Fruit fly (Drosophila melanogaster) whole organism, prepupa: ENCODE results near the gene Cyp12c1.

Experiments
- Blimp-1 ChIP-seq: fragments of 200-800 bp; sonication (Bioruptor generic); optimal IDR thresholded peaks from 3 replicates; lab custom pipeline; 2017; ENCODE audit warnings: missing biosample characterization, missing genetic modification characterization, mild to moderate bottlenecking, moderate library complexity, missing genetic modification reagents
- CG10631 ChIP-seq: fragments of 200-800 bp; sonication (Bioruptor generic); optimal IDR thresholded peaks from 2 replicates; lab custom pipeline; 2016; ENCODE audit warnings: missing biosample characterization, missing genetic modification characterization
- CG10669 ChIP-seq: fragments of 200-800 bp; sonication (Bioruptor generic); optimal IDR thresholded peaks from 3 replicates; lab custom pipeline; 2018; ENCODE audit warnings: missing biosample characterization, mild to moderate bottlenecking, missing genetic modification characterization, moderate library complexity
- CG11762 ChIP-seq: fragments of 200-800 bp; sonication (Bioruptor generic); optimal IDR thresholded peaks from 3 replicates; lab custom pipeline; 2016; ENCODE audit warnings: missing biosample characterization, missing genetic modification characterization; ENCODE audit not compliant: insufficient read depth
- CG11902 ChIP-seq: fragments of 200-800 bp; sonication (Bioruptor generic); optimal IDR thresholded peaks from 3 replicates; lab custom pipeline; 2016; ENCODE audit warnings: missing biosample characterization, missing genetic modification characterization
- CG15336 ChIP-seq: fragments of 200-800 bp; sonication (Bioruptor generic); IDR thresholded peaks from 2 replicates; pipeline ENCODE4 v1.3.6; 2022; ENCODE audit warnings: missing biosample characterization, missing genetic modification characterization
- CG1621 ChIP-seq: fragments of 200-800 bp; sonication (Bioruptor generic); optimal IDR thresholded peaks from 3 replicates; lab custom pipeline; 2018; ENCODE audit warnings: missing biosample characterization, mild to moderate bottlenecking, missing genetic modification characterization
- CG3032 ChIP-seq: fragments of 200-800 bp; optimal IDR thresholded peaks from 2 replicates; lab custom pipeline; 2019; ENCODE audit warnings: missing biosample characterization, mild to moderate bottlenecking, missing genetic modification characterization, moderate library complexity
- CG31627 ChIP-seq: fragments of 200-800 bp; sonication (Bioruptor generic); optimal IDR thresholded peaks from 3 replicates; lab custom pipeline; 2016; ENCODE audit warnings: missing biosample characterization, missing genetic modification characterization
- CG34406 ChIP-seq: fragments of 200-800 bp; sonication (Bioruptor generic); optimal IDR thresholded peaks from 3 replicates; lab custom pipeline; 2016; ENCODE audit warnings: missing biosample characterization, missing genetic modification characterization
- CG4318 ChIP-seq: fragments of 200-800 bp; sonication (Bioruptor generic); optimal IDR thresholded peaks from 3 replicates; lab custom pipeline; 2017; ENCODE audit warnings: missing biosample characterization, mild to moderate bottlenecking, missing genetic modification characterization
- CG6163 ChIP-seq: fragments of 200-800 bp; sonication (Bioruptor generic); IDR thresholded peaks from 3 replicates; pipeline ENCODE4 v1.3.6; 2022; ENCODE audit warnings: missing biosample characterization, missing genetic modification characterization
- CG6792 ChIP-seq: fragments of 200-800 bp; sonication (Bioruptor generic); optimal IDR thresholded peaks from 3 replicates; lab custom pipeline; 2016; ENCODE audit warnings: missing biosample characterization, missing genetic modification characterization
- CG6854 ChIP-seq: fragments of 200-800 bp; sonication (Bioruptor generic); optimal IDR thresholded peaks from 2 replicates; lab custom pipeline; 2017; ENCODE audit warnings: missing biosample characterization, mild to moderate bottlenecking, missing genetic modification characterization
- CG8632 ChIP-seq: fragments of 200-800 bp; sonication (Bioruptor generic); optimal IDR thresholded peaks from 3 replicates; lab custom pipeline; 2016; ENCODE audit warnings: missing biosample characterization, missing genetic modification characterization
- Eip78C ChIP-seq: fragments of 200-800 bp; sonication (Bioruptor generic); peaks from one replicate; lab custom pipeline; 2016; ENCODE audit warnings: missing biosample characterization, missing genetic modification characterization
- Ets21C ChIP-seq: fragments of 200-800 bp; sonication (Bioruptor generic); optimal IDR thresholded peaks from 3 replicates; lab custom pipeline; 2016; ENCODE audit warnings: missing biosample characterization, missing genetic modification characterization
- Ets96B ChIP-seq: fragments of 200-800 bp; optimal IDR thresholded peaks from 2 replicates; lab custom pipeline; 2019; ENCODE audit warnings: missing biosample characterization, mild to moderate bottlenecking, missing genetic modification characterization, moderate library complexity
- Gug ChIP-seq: fragments of 200-800 bp; sonication (Bioruptor generic); IDR thresholded peaks from 2 replicates; pipeline ENCODE4 v1.3.6; 2022; ENCODE audit warnings: missing biosample characterization, missing genetic modification characterization
- Hr38 ChIP-seq: sonication (Bioruptor generic); optimal IDR thresholded peaks from 2 replicates; lab custom pipeline; 2016; ENCODE audit warnings: missing biosample characterization, missing genetic modification characterization
- Hr39 ChIP-seq: fragments of 200-800 bp; sonication (Bioruptor generic); optimal IDR thresholded peaks from 2 replicates; lab custom pipeline; 2016; ENCODE audit warnings: missing biosample characterization, missing genetic modification characterization
- Hr4 ChIP-seq: fragments of 200-800 bp; sonication (Bioruptor generic); optimal IDR thresholded peaks from 3 replicates; lab custom pipeline; 2016; ENCODE audit warnings: missing biosample characterization, missing genetic modification characterization
- Lpt ChIP-seq: fragments of 200-800 bp; sonication (Bioruptor generic); optimal IDR thresholded peaks from 3 replicates; lab custom pipeline; 2016; ENCODE audit warnings: missing biosample characterization, missing genetic modification characterization
- OdsH ChIP-seq: fragments of 200-800 bp; sonication (Bioruptor generic); optimal IDR thresholded peaks from 3 replicates; lab custom pipeline; 2016; ENCODE audit warnings: missing biosample characterization, missing genetic modification characterization
- Smox ChIP-seq: fragments of 200-800 bp; sonication (Bioruptor generic); optimal IDR thresholded peaks from 3 replicates; lab custom pipeline; 2016; ENCODE audit warnings: missing biosample characterization, missing genetic modification characterization
- Sox14 ChIP-seq: fragments of 200-800 bp; sonication (Bioruptor generic); optimal IDR thresholded peaks from 3 replicates; lab custom pipeline; 2016; ENCODE audit warnings: missing biosample characterization, missing genetic modification characterization
- Sox15 ChIP-seq: fragments of 200-800 bp; sonication (Bioruptor generic); optimal IDR thresholded peaks from 3 replicates; lab custom pipeline; 2016; ENCODE audit warnings: missing biosample characterization, missing genetic modification characterization
- achi ChIP-seq: fragments of 200-800 bp; sonication (Bioruptor generic); optimal IDR thresholded peaks from 3 replicates; lab custom pipeline; 2016; ENCODE audit warnings: missing biosample characterization, missing genetic modification characterization
- acj6 ChIP-seq: fragments of 200-800 bp; sonication (Bioruptor generic); optimal IDR thresholded peaks from 3 replicates; lab custom pipeline; 2016; ENCODE audit warnings: missing biosample characterization, missing genetic modification characterization
- cyc ChIP-seq: fragments of 200-800 bp; sonication (Bioruptor generic); optimal IDR thresholded peaks from 3 replicates; lab custom pipeline; 2016; ENCODE audit warnings: missing biosample characterization, missing genetic modification characterization
- dac ChIP-seq: fragments of 200-800 bp; sonication (Bioruptor generic); optimal IDR thresholded peaks from 2 replicates; lab custom pipeline; 2017; ENCODE audit warnings: missing biosample characterization, mild to moderate bottlenecking, missing genetic modification characterization
- dsx ChIP-seq: fragments of 200-800 bp; optimal IDR thresholded peaks from 3 replicates; lab custom pipeline; 2019; ENCODE audit warnings: missing biosample characterization, mild to moderate bottlenecking, missing genetic modification characterization, moderate library complexity; ENCODE audit not compliant: poor library complexity, severe bottlenecking
- eg ChIP-seq: fragments of 200-800 bp; sonication (Bioruptor generic); IDR thresholded peaks from 3 replicates; pipeline ENCODE4 v1.3.6; 2022; ENCODE audit warnings: missing biosample characterization, missing genetic modification characterization
- esn ChIP-seq: fragments of 200-800 bp; sonication (Bioruptor generic); optimal IDR thresholded peaks from 2 replicates; lab custom pipeline; 2016; ENCODE audit warnings: missing biosample characterization, mild to moderate bottlenecking, missing genetic modification characterization, moderate library complexity
- fd85E ChIP-seq: fragments of 200-800 bp; sonication (Bioruptor generic); optimal IDR thresholded peaks from 3 replicates; lab custom pipeline; 2016; ENCODE audit warnings: missing biosample characterization, missing genetic modification characterization
- fkh ChIP-seq: fragments of 200-800 bp; sonication (Bioruptor generic); optimal IDR thresholded peaks from 3 replicates; lab custom pipeline; 2017; ENCODE audit warnings: missing biosample characterization, mild to moderate bottlenecking, missing genetic modification characterization, moderate library complexity
- lz ChIP-seq: fragments of 200-800 bp; sonication (Bioruptor generic); optimal IDR thresholded peaks from 3 replicates; lab custom pipeline; 2016; ENCODE audit warnings: missing biosample characterization, missing genetic modification characterization
- net ChIP-seq: fragments of 200-800 bp; sonication (Bioruptor generic); optimal IDR thresholded peaks from 3 replicates; lab custom pipeline; 2016; ENCODE audit warnings: missing biosample characterization, missing genetic modification characterization
- pdm3 ChIP-seq: fragments of 200-800 bp; sonication (Bioruptor generic); optimal IDR thresholded peaks from 3 replicates; lab custom pipeline; 2016; ENCODE audit warnings: missing biosample characterization, missing genetic modification characterization
- salr ChIP-seq, 2 experiments: fragments of 200-800 bp; sonication (Bioruptor generic); optimal IDR thresholded peaks; 3 replicates each; lab custom pipeline; 2016 to 2018; ENCODE audit warnings: missing biosample characterization in 2 of 2, missing genetic modification characterization in 2 of 2, mild to moderate bottlenecking in 1 of 2
- spab ChIP-seq: fragments of 200-800 bp; sonication (Bioruptor generic); optimal IDR thresholded peaks from 2 replicates; lab custom pipeline; 2017; ENCODE audit warnings: missing biosample characterization, mild to moderate bottlenecking, missing genetic modification characterization, missing genetic modification reagents
- ss ChIP-seq, 2 experiments: fragments of 200-800 bp; sonication (Bioruptor generic); optimal IDR thresholded peaks; 2 replicates in 1 of 2; 3 replicates in 1 of 2; lab custom pipeline; 2017 to 2018; ENCODE audit warnings: mild to moderate bottlenecking in 2 of 2, missing biosample characterization in 2 of 2, missing genetic modification characterization in 2 of 2, moderate library complexity in 1 of 2
- svp ChIP-seq: fragments of 200-800 bp; sonication (Bioruptor generic); peaks from one replicate; lab custom pipeline; 2016; ENCODE audit warnings: missing biosample characterization, missing genetic modification characterization
- topi ChIP-seq: fragments of 200-800 bp; sonication (Bioruptor generic); optimal IDR thresholded peaks from 3 replicates; lab custom pipeline; 2016; ENCODE audit warnings: missing biosample characterization, missing genetic modification characterization

Cyp12c1 gene

DNA sequence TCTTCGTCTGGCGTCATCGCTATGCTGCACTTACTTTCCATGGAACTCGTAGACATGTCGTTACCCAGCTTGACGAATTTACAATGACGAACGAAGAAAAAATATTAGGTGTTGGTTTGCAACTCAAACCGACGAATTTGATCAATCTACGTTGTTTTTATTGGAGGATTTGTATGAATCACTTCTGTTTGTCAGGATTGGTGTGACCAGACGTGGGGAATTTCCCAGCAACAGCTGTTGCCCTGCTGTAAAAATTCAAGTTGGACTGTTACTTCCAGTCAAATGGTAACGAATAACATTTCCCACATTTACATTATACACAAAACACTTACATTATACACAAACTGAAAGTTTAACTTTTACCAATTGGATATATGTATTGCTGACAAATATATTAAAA lies 2.3 kb downstream of the Cyp12c1 start, which contains the start of gene Chmp1:
Chmp1 (minus strand) TSS at position 216 of the 400 bp plus-strand sequence.
- no peak for TF ChIP-seq spab (GFP tag; lab: Kevin White, UChicago)
- no peak for TF ChIP-seq Ets21C
- no peak for TF ChIP-seq CG6854 (GFP tag; lab: Kevin White, UChicago)
- no peak for TF ChIP-seq fd85E (GFP tag; lab: Kevin White, UChicago)
- TF ChIP-seq ss (GFP tag; optimal IDR thresholded peaks at IDR 0.05; lab: Kevin White, UChicago) = no peak
- no peak for TF ChIP-seq dsx (GFP tag; lab: Kevin White, UChicago)
- TF ChIP-seq Eip78C (GFP tag; lab: Kevin White, UChicago) = no peak
- no peak for TF ChIP-seq CG8632

DNA sequence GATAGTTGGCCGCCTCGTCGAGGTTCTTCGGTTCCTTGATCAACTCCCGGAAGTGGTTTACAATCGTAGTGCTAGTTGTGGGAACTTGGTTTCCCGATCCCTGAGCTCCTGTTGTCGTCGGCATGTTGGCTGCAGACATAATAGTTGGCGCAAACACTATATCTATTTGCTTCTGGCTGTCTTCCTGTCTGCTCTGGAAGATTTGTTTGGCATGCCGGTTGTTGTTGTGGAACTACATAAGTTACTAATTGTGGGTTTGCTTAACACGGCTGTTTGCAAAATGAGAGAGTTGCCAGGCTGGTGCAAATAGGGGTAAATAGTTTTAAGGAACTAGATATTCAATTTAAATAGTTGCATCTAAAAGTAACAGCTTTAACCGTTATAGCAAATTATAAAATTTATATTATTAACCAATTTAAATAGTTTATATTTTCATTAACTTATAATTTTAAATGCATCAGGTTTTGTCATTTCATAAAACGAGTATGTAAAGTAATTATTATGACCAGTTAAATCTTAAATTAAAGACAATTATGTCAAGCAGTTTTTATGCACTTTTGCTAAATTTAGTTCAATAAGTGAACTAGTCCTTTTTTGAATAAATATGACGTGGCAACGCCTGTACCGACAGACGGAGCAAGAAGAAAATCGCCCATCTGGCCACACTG lies 4.4 kb downstream of the Cyp12c1 start, which contains the start of the genes Sgf11 and CG32202:
Sgf11 (minus strand) TSS at position 287 of the 668 bp plus-strand sequence.
CG32202 (plus strand) TSS at position 635 of the 668 bp plus-strand sequence.
- TF ChIP-seq CG11762 (GFP tag; lab: Kevin White, UChicago) (no peak), Lpt (GFP tag; lab: Kevin White, UChicago) (no peak), pdm3 (no peak), CG3032 (tag; lab: Kevin White, UChicago) (peak; percentile 68), CG8632 (peak; percentile 57), acj6 (peak; percentile 58), esn (GFP tag; lab: Kevin White, UChicago) (peak; percentile 58), fkh (GFP tag; lab: Kevin White, UChicago) (peak; percentile 88), CG4318 (GFP tag; lab: Kevin White, UChicago) (no peak), topi (no peak), CG1621 (tag; lab: Kevin White, UChicago) (no peak), Hr38 (no peak), lz (GFP tag; lab: Kevin White, UChicago) (peak; percentile 33), salr (GFP tag; optimal IDR thresholded peaks at IDR 0.05; lab: Kevin White, UChicago) (no peak), Ets96B (peak; percentile 61), Eip78C (GFP tag; lab: Kevin White, UChicago) (peak; percentile 51), CG10631 (GFP tag; lab: Kevin White, UChicago) (peak; percentile 70), CG10669 (GFP tag; lab: Kevin White, UChicago) (no peak), Gug (GFP tag; lab: Robert Waterston, UW) (peak; percentile 20; the same call in 1 of the 2 replicates), fd85E (GFP tag; lab: Kevin White, UChicago) (no peak), Smox (GFP tag; lab: Kevin White, UChicago) (no peak), Hr39 (GFP tag; lab: Kevin White, UChicago) (peak; percentile 36), net (GFP tag; lab: Kevin White, UChicago) (no peak), achi (GFP tag; lab: Kevin White, UChicago) (peak; percentile 69), CG11902 (peak; percentile 21), OdsH (GFP tag; lab: Kevin White, UChicago) (peak; percentile 67), svp (GFP tag; lab: Kevin White, UChicago) (peak; percentile 58), Sox14 (GFP tag; lab: Kevin White, UChicago) (peak; percentile 36), dac (no peak), Blimp-1 (GFP tag; lab: Kevin White, UChicago) (no peak), dsx (GFP tag; lab: Kevin White, UChicago) (peak; percentile 57), CG31627 (no peak), CG6163 (GFP tag; lab: Robert Waterston, UW) (no peak), cyc (GFP tag; lab: Kevin White, UChicago) (peak; percentile 31), Sox15 (GFP tag; lab: Kevin White, UChicago) (peak; percentile 40), CG34406 (GFP tag; lab: Kevin White, UChicago) (peak; percentile 71), CG6792 (peak; percentile 35), Hr4 (GFP tag; lab: Kevin White, UChicago) (peak; percentile 40), eg (GFP tag; lab: Robert Waterston, UW) (no peak), ss (GFP tag; optimal IDR thresholded peaks at IDR 0.05; lab: Kevin White, UChicago) (no peak), CG15336 (GFP tag; lab: Robert Waterston, UW) (peak; percentile 68)
